Worm (Caenorhabditis elegans) whole organism, midembryonic: ENCODE results near the gene emb-30.

Experiments used
- T22C8.4 ChIP-seq: fragments of 200-800 bp; sonication (Bioruptor generic); IDR thresholded peaks from 2 replicates; pipeline ENCODE4 v1.3.6; 2022; ENCODE audit warnings: missing genetic modification characterization, missing compliant biosample characterization
- cog-1 ChIP-seq: sonication (generic microtip); optimal IDR thresholded peaks from 2 replicates; lab custom pipeline; 2016; ENCODE audit warnings: missing genetic modification characterization, missing compliant biosample characterization
- flt-1 ChIP-seq: fragments of 200-800 bp; sonication (Bioruptor generic); IDR thresholded peaks from 2 replicates; pipeline ENCODE4 v1.3.6; 2022; ENCODE audit warnings: missing genetic modification characterization, missing compliant biosample characterization
- klf-2 ChIP-seq: fragments of 200-800 bp; sonication (Bioruptor generic); conservative IDR thresholded peaks from 2 replicates; pipeline ENCODE4 v1.3.6; 2022; ENCODE audit warnings: missing genetic modification reagents, missing genetic modification characterization, missing compliant biosample characterization
- med-1 ChIP-seq: sonication (generic microtip); optimal IDR thresholded peaks from 2 replicates; lab custom pipeline; 2017; ENCODE audit warnings: missing genetic modification characterization, mild to moderate bottlenecking, missing compliant biosample characterization, antibody characterized with exemption, missing genetic modification reagents; ENCODE audit not compliant: insufficient read depth
- ref-1 ChIP-seq: fragments of 200-800 bp; sonication (Bioruptor generic); conservative IDR thresholded peaks from 2 replicates; pipeline ENCODE4 v1.3.6; 2022; ENCODE audit warnings: missing genetic modification reagents, missing genetic modification characterization, missing compliant biosample characterization
- tab-1 ChIP-seq: fragments of 200-800 bp; sonication (Bioruptor generic); IDR thresholded peaks from 2 replicates; pipeline ENCODE4 v1.3.6; 2022; ENCODE audit warnings: missing genetic modification characterization, missing compliant biosample characterization
- ztf-23 ChIP-seq: fragments of 200-800 bp; sonication (Bioruptor generic); IDR thresholded peaks from 2 replicates; pipeline ENCODE4 v1.3.6; 2022; ENCODE audit warnings: missing genetic modification reagents, missing genetic modification characterization, missing compliant biosample characterization
- ztf-29 ChIP-seq: fragments of 200-800 bp; sonication (Bioruptor generic); IDR thresholded peaks from 2 replicates; pipeline ENCODE4 v1.3.6; 2022; ENCODE audit warnings: missing genetic modification reagents, missing genetic modification characterization, missing compliant biosample characterization

Gene emb-30

ce11 chrIII:9457192-9458103, 16.2 kb upstream of the emb-30 start:
- TF ChIP-seq T22C8.4 (0 out of 2 replicates have a peak, but pooled peaks have one; percentile 21), klf-2 (GFP tag; lab: Robert Waterston, UW) (no peak)

- TF ChIP-seq ztf-29 (GFP tag; lab: Robert Waterston, UW) (peak; percentile 69), cog-1 (tag; lab: Kevin White, UChicago) (peak; percentile 34), T22C8.4 (peak; percentile 82), ref-1 (GFP tag; lab: Robert Waterston, UW) (no peak), flt-1 (GFP tag; lab: Robert Waterston, UW) (0 out of 2 replicates have a peak, but pooled peaks have one; percentile 43)
Observed at ce11 chrIII:9455980-9456658, 14.9 kb upstream of the emb-30 start, which contains the start of the genes rheb-1 and spk-1. TSS of gene rheb-1 (minus strand) at chrIII:9456030. TSS of gene spk-1 (plus strand) at chrIII:9456608.

ce11 chrIII:9454730-9455129, 13.5 kb upstream of the emb-30 start:
- no peak for TF ChIP-seq cog-1 (tag; lab: Kevin White, UChicago)
- no peak for TF ChIP-seq klf-2 (GFP tag; lab: Robert Waterston, UW)
- TF ChIP-seq ztf-23 (GFP tag; lab: Robert Waterston, UW), result no peak
- TF ChIP-seq T22C8.4, result no peak
- no peak for TF ChIP-seq ref-1 (GFP tag; lab: Robert Waterston, UW)
- no peak for TF ChIP-seq tab-1
- no peak for TF ChIP-seq flt-1 (GFP tag; lab: Robert Waterston, UW)
- no peak for TF ChIP-seq ztf-29 (GFP tag; lab: Robert Waterston, UW)
- TF ChIP-seq med-1 (GFP tag; lab: Kevin White, UChicago), result no peak

- TF ChIP-seq med-1 (GFP tag; lab: Kevin White, UChicago), result no peak
- TF ChIP-seq ref-1 (GFP tag; lab: Robert Waterston, UW), result no peak
Observed at ce11 chrIII:9453962-9454361, 12.7 kb upstream of the emb-30 start, which contains the start of gene F54C8.7. TSS of gene F54C8.7 (minus strand) at chrIII:9454062.

ce11 chrIII:9450933-9451332, 9.7 kb upstream of the emb-30 start:
- no peak for TF ChIP-seq tab-1
- no peak for TF ChIP-seq flt-1 (GFP tag; lab: Robert Waterston, UW)
- no peak for TF ChIP-seq med-1 (GFP tag; lab: Kevin White, UChicago)
- TF ChIP-seq T22C8.4, result no peak
- no peak for TF ChIP-seq ztf-23 (GFP tag; lab: Robert Waterston, UW)
- TF ChIP-seq ztf-29 (GFP tag; lab: Robert Waterston, UW), result no peak
- TF ChIP-seq klf-2 (GFP tag; lab: Robert Waterston, UW), result no peak
- TF ChIP-seq ref-1 (GFP tag; lab: Robert Waterston, UW), result no peak
- TF ChIP-seq cog-1 (tag; lab: Kevin White, UChicago), result no peak

ce11 chrIII:9449831-9450230, 8.6 kb upstream of the emb-30 start, which contains the start of gene F54C8.6:
TSS of gene F54C8.6 (minus strand) at chrIII:9449931.
- TF ChIP-seq T22C8.4 (no peak), klf-2 (GFP tag; lab: Robert Waterston, UW) (no peak), ztf-29 (GFP tag; lab: Robert Waterston, UW) (no peak), ref-1 (GFP tag; lab: Robert Waterston, UW) (no peak), tab-1 (no peak)

ce11 chrIII:9447634-9448033, 6.4 kb upstream of the emb-30 start:
- TF ChIP-seq flt-1 (GFP tag; lab: Robert Waterston, UW), result peak; percentile 75; the same call in 1 of the 2 replicates

ce11 chrIII:9445699-9446098, 4.4 kb upstream of the emb-30 start:
- TF ChIP-seq flt-1 (GFP tag; lab: Robert Waterston, UW), result 0 out of 2 replicates have a peak, but pooled peaks have one; percentile 15

ce11 chrIII:9443417-9444027, 2.3 kb upstream of the emb-30 start, which contains the start of gene pir-2:
TSS of gene pir-2 (minus strand) at chrIII:9443634.
- TF ChIP-seq ztf-23 (GFP tag; lab: Robert Waterston, UW), result peak; percentile 76
- TF ChIP-seq flt-1 (GFP tag; lab: Robert Waterston, UW), result no peak
- peak; percentile 25 for TF ChIP-seq cog-1 (tag; lab: Kevin White, UChicago)
- no peak for TF ChIP-seq ref-1 (GFP tag; lab: Robert Waterston, UW)
- no peak for TF ChIP-seq klf-2 (GFP tag; lab: Robert Waterston, UW)
- TF ChIP-seq T22C8.4, result peak; percentile 98
- no peak for TF ChIP-seq ztf-29 (GFP tag; lab: Robert Waterston, UW)
- TF ChIP-seq med-1 (GFP tag; lab: Kevin White, UChicago), result no peak
- TF ChIP-seq tab-1, result peak; percentile 13; the same call in 1 of the 2 replicates

- TF ChIP-seq flt-1 (GFP tag; lab: Robert Waterston, UW) (no peak), T22C8.4 (no peak)
Observed at ce11 chrIII:9442846-9443245, 1.6 kb upstream of the emb-30 start.
